Fruit fly (Drosophila melanogaster): Measurements from ENCODE around the gene CG14143.

The CG14143 gene

dm6 chr3L:11109454-11109853 is 25.3 kb upstream of the CG14143 start, which contains the start of the genes CG34012 and emei:
CG34012 (minus strand) TSS chr3L:11109505.
emei (plus strand) TSS chr3L:11109690.
- TF ChIP-seq h (GFP tag; optimal IDR thresholded peaks at IDR 0.05) = no peak
- no peak for TF ChIP-seq Sp1 (GFP tag; optimal IDR thresholded peaks at IDR 0.05)
- TF ChIP-seq OdsH (GFP tag; optimal IDR thresholded peaks at IDR 0.05) = no peak
- TF ChIP-seq Hr78 (GFP tag; optimal IDR thresholded peaks at IDR 0.05) = no peak
- no peak for TF ChIP-seq sage (GFP tag; optimal IDR thresholded peaks at IDR 0.05)
- TF ChIP-seq Hnf4 (GFP tag; optimal IDR thresholded peaks at IDR 0.05) = no peak
- no peak for TF ChIP-seq brk (GFP tag; optimal IDR thresholded peaks at IDR 0.05)
- no peak for TF ChIP-seq lola (GFP tag; optimal IDR thresholded peaks at IDR 0.05)
- TF ChIP-seq dsf (GFP tag; optimal IDR thresholded peaks at IDR 0.05; ENCODE audit: borderline replicate concordance) = no peak
- TF ChIP-seq jim (GFP tag; optimal IDR thresholded peaks at IDR 0.05) = no peak
- no peak for TF ChIP-seq CrebA (GFP tag; optimal IDR thresholded peaks at IDR 0.05; ENCODE audit: borderline replicate concordance)
- TF ChIP-seq rgr (GFP tag; optimal IDR thresholded peaks at IDR 0.05) = no peak
- TF ChIP-seq Dfd (GFP tag; optimal IDR thresholded peaks at IDR 0.05) = no peak
- no peak for TF ChIP-seq ey (GFP tag; optimal IDR thresholded peaks at IDR 0.05)

- no peak for TF ChIP-seq Dif (GFP tag; optimal IDR thresholded peaks at IDR 0.05; ENCODE audit: partially characterized antibody)
- no peak for TF ChIP-seq jim (GFP tag; optimal IDR thresholded peaks at IDR 0.05)
- no peak for TF ChIP-seq sv (GFP tag; optimal IDR thresholded peaks at IDR 0.05)
- no peak for TF ChIP-seq fru (GFP tag; optimal IDR thresholded peaks at IDR 0.05)
- TF ChIP-seq dmrt93B (GFP tag; optimal IDR thresholded peaks at IDR 0.05) = no peak
- no peak for TF ChIP-seq Mio (GFP tag; optimal IDR thresholded peaks at IDR 0.05)
- TF ChIP-seq CG32264 (GFP tag; optimal IDR thresholded peaks at IDR 0.05) = no peak
- TF ChIP-seq psq (GFP tag; optimal IDR thresholded peaks at IDR 0.05) = no peak
- no peak for TF ChIP-seq brk (GFP tag; optimal IDR thresholded peaks at IDR 0.05)
- TF ChIP-seq br (GFP tag; optimal IDR thresholded peaks at IDR 0.05) = no peak
- TF ChIP-seq pan (optimal IDR thresholded peaks at IDR 0.05) = no peak
- TF ChIP-seq Abd-B (GFP tag; optimal IDR thresholded peaks at IDR 0.05) = no peak
- TF ChIP-seq Dfd (GFP tag; optimal IDR thresholded peaks at IDR 0.05) = no peak
- no peak for TF ChIP-seq Rel (GFP tag; optimal IDR thresholded peaks at IDR 0.05)
- no peak for TF ChIP-seq Rel (tag; optimal IDR thresholded peaks at IDR 0.05)
- no peak for TF ChIP-seq woc (GFP tag; optimal IDR thresholded peaks at IDR 0.05)
- TF ChIP-seq Myc (optimal IDR thresholded peaks at IDR 0.05) = no peak
These were observed 22.4 kb upstream of the CG14143 start for dm6 chr3L:11112427-11112826.

dm6 chr3L:11113198-11114197 is 21.3 kb upstream of the CG14143 start, which contains the start of gene Sod1:
Sod1 (minus strand) TSS chr3L:11113740.
- peak; percentile 6 for TF ChIP-seq lola (GFP tag; optimal IDR thresholded peaks at IDR 0.05)
- peak; percentile 26 for TF ChIP-seq Hr83 (GFP tag; optimal IDR thresholded peaks at IDR 0.05; ENCODE audit: poor library complexity, severe bottlenecking)
- peak; percentile 19 for TF ChIP-seq rgr (GFP tag; optimal IDR thresholded peaks at IDR 0.05)
- TF ChIP-seq N (GFP tag; optimal IDR thresholded peaks at IDR 0.05) = no peak
- TF ChIP-seq Rel (GFP tag; optimal IDR thresholded peaks at IDR 0.05) = no peak
- peak; percentile 79 for TF ChIP-seq Rel (tag; optimal IDR thresholded peaks at IDR 0.05)
- no peak for TF ChIP-seq usp (GFP tag; optimal IDR thresholded peaks at IDR 0.05)
- TF ChIP-seq Hnf4 (GFP tag; optimal IDR thresholded peaks at IDR 0.05) = peak; percentile 89
- peak; percentile 32 for TF ChIP-seq br (GFP tag; optimal IDR thresholded peaks at IDR 0.05)

dm6 chr3L:11117733-11118132 is 17.1 kb upstream of the CG14143 start:
- TF ChIP-seq Myc (optimal IDR thresholded peaks at IDR 0.05) = no peak
- no peak for TF ChIP-seq Rel (GFP tag; optimal IDR thresholded peaks at IDR 0.05)
- no peak for TF ChIP-seq Rel (tag; optimal IDR thresholded peaks at IDR 0.05)
- no peak for TF ChIP-seq pan (optimal IDR thresholded peaks at IDR 0.05)
- TF ChIP-seq CG32264 (GFP tag; optimal IDR thresholded peaks at IDR 0.05) = no peak
- TF ChIP-seq rgr (GFP tag; optimal IDR thresholded peaks at IDR 0.05) = no peak
- TF ChIP-seq Dfd (GFP tag; optimal IDR thresholded peaks at IDR 0.05) = no peak
- no peak for TF ChIP-seq dl (GFP tag; optimal IDR thresholded peaks at IDR 0.05; ENCODE audit: insufficient read depth in 1 of 2, partially characterized antibody in 2 of 2)
- no peak for TF ChIP-seq Hnf4 (GFP tag; optimal IDR thresholded peaks at IDR 0.05)
- no peak for TF ChIP-seq sv (GFP tag; optimal IDR thresholded peaks at IDR 0.05)
- TF ChIP-seq HLH106 (tag; optimal IDR thresholded peaks at IDR 0.05) = no peak
- no peak for TF ChIP-seq lola (GFP tag; optimal IDR thresholded peaks at IDR 0.05)
- TF ChIP-seq woc (GFP tag; optimal IDR thresholded peaks at IDR 0.05) = no peak
- TF ChIP-seq sage (GFP tag; optimal IDR thresholded peaks at IDR 0.05) = no peak
- no peak for TF ChIP-seq CG9705 (GFP tag; optimal IDR thresholded peaks at IDR 0.05)

Measured in whole organism, wandering third instar larva.